Worm (Caenorhabditis elegans) whole organism, L1 larva: ENCODE results near the gene parp-2.

Experiments used
- F16B12.6 ChIP-seq: fragments of 150-350 bp; optimal IDR thresholded peaks from 2 replicates; lab custom pipeline; 2014; ENCODE audit warnings: missing biosample characterization, missing genetic modification characterization
- blmp-1 ChIP-seq: fragments of 150-350 bp; optimal IDR thresholded peaks from 2 replicates; lab custom pipeline; 2014; ENCODE audit warnings: missing biosample characterization, missing genetic modification characterization
- ceh-63 ChIP-seq: fragments of 200-800 bp; sonication (Bioruptor generic); optimal IDR thresholded peaks from 2 replicates; lab custom pipeline; 2018; ENCODE audit warnings: mild to moderate bottlenecking, missing genetic modification characterization, missing compliant biosample characterization
- ces-1 ChIP-seq: fragments of 150-350 bp; optimal IDR thresholded peaks from 2 replicates; lab custom pipeline; 2014; ENCODE audit warnings: missing biosample characterization, missing genetic modification reagents, missing genetic modification characterization
- efl-1 ChIP-seq, 4 experiments: fragments of 150-350 bp; optimal IDR thresholded peaks in 3 of 4; peaks in 1 of 4; 1 replicate in 1 of 4; 2 replicates in 3 of 4; lab custom pipeline; 2014; ENCODE audit warnings: missing biosample characterization in 2 of 4, missing genetic modification characterization in 2 of 4, missing genetic modification reagents in 2 of 4
- elt-2 ChIP-seq: sonication (generic microtip); optimal IDR thresholded peaks from 2 replicates; lab custom pipeline; 2016; ENCODE audit warnings: missing genetic modification characterization, mild to moderate bottlenecking, inconsistent platforms, missing compliant biosample characterization, missing genetic modification reagents
- elt-3 ChIP-seq, 6 experiments: fragments of 150-350 bp in 1 of 6; sonication (generic microtip); optimal IDR thresholded peaks; 2 replicates each; lab custom pipeline; 2017 to 2018; ENCODE audit warnings: missing biosample characterization in 6 of 6, missing genetic modification characterization in 6 of 6, inconsistent platforms in 1 of 6
- fkh-10 ChIP-seq: sonication (generic microtip); optimal IDR thresholded peaks from 2 replicates; lab custom pipeline; 2017; ENCODE audit warnings: missing biosample characterization, missing genetic modification reagents, missing genetic modification characterization
- fkh-8 ChIP-seq: sonication (generic microtip); optimal IDR thresholded peaks from 2 replicates; lab custom pipeline; 2016; ENCODE audit warnings: mild to moderate bottlenecking, missing genetic modification characterization, missing compliant biosample characterization
- grh-1 ChIP-seq: fragments of 200-800 bp; sonication (Bioruptor generic); IDR thresholded peaks from 2 replicates; pipeline ENCODE4 v1.3.6; 2022; ENCODE audit warnings: missing genetic modification reagents, missing genetic modification characterization, missing compliant biosample characterization
- hlh-17 ChIP-seq: fragments of 200-800 bp; sonication (Bioruptor generic); optimal IDR thresholded peaks from 2 replicates; lab custom pipeline; 2018; ENCODE audit warnings: missing genetic modification characterization, mild to moderate bottlenecking, missing compliant biosample characterization, moderate library complexity, borderline replicate concordance
- hpl-2 ChIP-seq: fragments of 150-350 bp; optimal IDR thresholded peaks from 2 replicates; lab custom pipeline; 2014; ENCODE audit warnings: missing biosample characterization, missing genetic modification reagents, missing genetic modification characterization
- lin-13 ChIP-seq: fragments of 150-350 bp; optimal IDR thresholded peaks from 2 replicates; lab custom pipeline; 2014; ENCODE audit warnings: missing biosample characterization, missing genetic modification reagents, missing genetic modification characterization
- lin-14 ChIP-seq: fragments of 200-800 bp; sonication (Bioruptor generic); optimal IDR thresholded peaks from 2 replicates; lab custom pipeline; 2018; ENCODE audit warnings: mild to moderate bottlenecking, missing genetic modification characterization, moderate library complexity, missing compliant biosample characterization
- lin-35 ChIP-seq, 2 experiments: fragments of 150-350 bp; optimal IDR thresholded peaks; 2 replicates each; lab custom pipeline; 2014; ENCODE audit warnings: missing biosample characterization in 2 of 2, missing genetic modification characterization in 2 of 2, missing genetic modification reagents in 2 of 2
- lsy-2 ChIP-seq, 2 experiments: fragments of 150-350 bp; optimal IDR thresholded peaks; 2 replicates each; lab custom pipeline; 2014; ENCODE audit warnings: missing biosample characterization in 2 of 2, missing genetic modification characterization in 2 of 2
- mep-1 ChIP-seq: fragments of 150-350 bp; optimal IDR thresholded peaks from 2 replicates; lab custom pipeline; 2014; ENCODE audit warnings: missing biosample characterization, missing genetic modification characterization
- nhr-11 ChIP-seq: fragments of 150-350 bp; optimal IDR thresholded peaks from 2 replicates; lab custom pipeline; 2014; ENCODE audit warnings: missing biosample characterization, missing genetic modification characterization
- nhr-12 ChIP-seq: sonication (generic microtip); optimal IDR thresholded peaks from 2 replicates; lab custom pipeline; 2017; ENCODE audit warnings: missing biosample characterization, missing genetic modification characterization
- nhr-20 ChIP-seq: sonication (generic microtip); optimal IDR thresholded peaks from 2 replicates; lab custom pipeline; 2016; ENCODE audit warnings: mild to moderate bottlenecking, missing genetic modification characterization, missing compliant biosample characterization
- nhr-71 ChIP-seq: sonication (generic microtip); optimal IDR thresholded peaks from 2 replicates; lab custom pipeline; 2016; ENCODE audit warnings: mild to moderate bottlenecking, missing genetic modification characterization, moderate library complexity, missing compliant biosample characterization
- nhr-85 ChIP-seq: sonication (generic microtip); peaks from one replicate; lab custom pipeline; 2016; ENCODE audit warnings: missing genetic modification characterization, inconsistent platforms, missing compliant biosample characterization
- nhr-90 ChIP-seq: sonication (generic microtip); optimal IDR thresholded peaks from 2 replicates; lab custom pipeline; 2016; ENCODE audit warnings: mild to moderate bottlenecking, missing genetic modification characterization, missing compliant biosample characterization; ENCODE audit not compliant: poor library complexity
- snu-23 ChIP-seq: sonication (generic microtip); optimal IDR thresholded peaks from 2 replicates; lab custom pipeline; 2016; ENCODE audit warnings: missing genetic modification characterization, missing compliant biosample characterization
- tbx-2 ChIP-seq: sonication (generic microtip); optimal IDR thresholded peaks from 2 replicates; lab custom pipeline; 2016; ENCODE audit warnings: missing genetic modification characterization, missing compliant biosample characterization
- tlp-1 ChIP-seq: fragments of 150-350 bp; optimal IDR thresholded peaks from 2 replicates; lab custom pipeline; 2014; ENCODE audit warnings: missing biosample characterization, missing genetic modification characterization
- unc-130 ChIP-seq: fragments of 150-350 bp; optimal IDR thresholded peaks from 2 replicates; lab custom pipeline; 2017; ENCODE audit warnings: missing biosample characterization, missing genetic modification characterization, inconsistent platforms
- vab-15 ChIP-seq: sonication (generic microtip); optimal IDR thresholded peaks from 2 replicates; lab custom pipeline; 2017; ENCODE audit warnings: missing genotype, mild to moderate bottlenecking, missing genetic modification characterization, missing compliant biosample characterization
- xbp-1 ChIP-seq: sonication (generic microtip); optimal IDR thresholded peaks from 2 replicates; lab custom pipeline; 2016; ENCODE audit warnings: missing genetic modification characterization, missing compliant biosample characterization
- zag-1 ChIP-seq: fragments of 150-350 bp; optimal IDR thresholded peaks from 2 replicates; lab custom pipeline; 2014; ENCODE audit warnings: missing biosample characterization, missing genetic modification characterization
- zip-4 ChIP-seq: fragments of 200-800 bp; sonication (Bioruptor generic); optimal IDR thresholded peaks from 2 replicates; lab custom pipeline; 2018; ENCODE audit warnings: mild to moderate bottlenecking, missing genetic modification characterization, moderate library complexity, missing compliant biosample characterization
- ztf-11 ChIP-seq, 2 experiments: sonication (generic microtip); optimal IDR thresholded peaks; 2 replicates each; lab custom pipeline; 2016 to 2017; ENCODE audit warnings: missing genetic modification characterization in 2 of 2, missing biosample characterization in 1 of 2, missing compliant biosample characterization in 1 of 2

The parp-2 gene

DNA sequence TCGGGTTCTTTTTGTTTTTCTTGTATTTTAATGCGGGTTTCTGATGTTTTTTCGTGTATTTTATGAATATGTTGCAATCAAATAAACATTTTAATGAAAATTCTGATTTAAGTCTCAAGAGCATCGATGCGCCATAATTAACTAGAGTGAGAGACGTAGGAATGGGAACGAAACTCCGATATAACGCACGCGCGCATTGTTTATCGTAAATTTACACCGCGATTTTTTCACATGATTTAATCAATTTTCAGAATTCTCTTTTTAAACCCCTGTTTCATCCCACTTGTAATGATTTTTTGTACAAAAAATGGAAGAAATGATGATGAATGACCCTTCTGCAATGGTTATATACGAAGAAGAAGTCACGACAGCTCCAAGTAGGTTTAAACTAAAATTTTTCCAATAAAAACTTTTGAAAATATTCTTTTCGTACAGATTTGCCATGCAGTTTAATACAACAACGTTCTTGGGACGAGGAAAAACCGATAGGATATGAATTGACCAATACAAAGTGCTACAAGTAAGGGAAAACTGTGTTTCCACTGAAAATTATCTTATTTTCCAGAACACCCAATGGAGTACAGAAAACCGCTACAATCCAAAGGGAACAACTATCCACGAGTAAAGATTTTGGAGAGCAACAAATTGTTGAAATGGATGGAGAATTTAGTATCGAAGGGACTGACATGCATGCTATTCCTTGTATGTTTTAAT is 35.2 kb upstream of the parp-2 start, which contains the start of gene zfp-2 (continued):
- no peak for TF ChIP-seq tlp-1 (tag; lab: Kevin White, UChicago)

DNA sequence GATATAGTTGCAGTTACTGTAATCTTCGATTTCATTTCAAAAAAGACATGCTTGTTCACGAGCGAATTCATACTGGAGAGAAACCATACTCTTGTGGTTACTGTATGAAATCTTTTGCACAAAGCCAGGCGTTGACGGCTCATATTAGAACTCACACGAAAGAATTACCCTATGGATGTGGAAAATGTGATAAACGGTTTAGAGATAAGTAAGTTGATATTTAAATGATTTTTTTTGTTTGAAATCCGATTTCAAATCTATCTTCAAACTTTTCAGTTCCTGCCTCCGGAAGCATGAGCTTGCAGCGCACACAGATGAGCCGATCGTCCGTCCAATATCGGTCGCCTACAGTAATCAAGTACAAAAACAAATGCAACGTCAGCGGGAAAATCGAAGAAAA is 33.9 kb upstream of the parp-2 start:
- TF ChIP-seq nhr-90 (tag; lab: Kevin White, UChicago) (no peak), nhr-71 (tag; lab: Kevin White, UChicago) (no peak), hpl-2 (GFP tag; lab: Kevin White, UChicago) (no peak), unc-130 (tag; lab: Kevin White, UChicago) (no peak), xbp-1 (tag; lab: Kevin White, UChicago) (no peak), zag-1 (no peak), lin-13 (GFP tag; lab: Kevin White, UChicago) (no peak), elt-2 (tag; lab: Kevin White, UChicago) (no peak), nhr-12 (no peak), zip-4 (GFP tag; lab: Kevin White, UChicago) (no peak), vab-15 (tag; lab: Kevin White, UChicago) (no peak), F16B12.6 (tag; lab: Kevin White, UChicago) (no peak), ztf-11 (tag; optimal IDR thresholded peaks at IDR 0.05; lab: Kevin White, UChicago) (no peak)

DNA sequence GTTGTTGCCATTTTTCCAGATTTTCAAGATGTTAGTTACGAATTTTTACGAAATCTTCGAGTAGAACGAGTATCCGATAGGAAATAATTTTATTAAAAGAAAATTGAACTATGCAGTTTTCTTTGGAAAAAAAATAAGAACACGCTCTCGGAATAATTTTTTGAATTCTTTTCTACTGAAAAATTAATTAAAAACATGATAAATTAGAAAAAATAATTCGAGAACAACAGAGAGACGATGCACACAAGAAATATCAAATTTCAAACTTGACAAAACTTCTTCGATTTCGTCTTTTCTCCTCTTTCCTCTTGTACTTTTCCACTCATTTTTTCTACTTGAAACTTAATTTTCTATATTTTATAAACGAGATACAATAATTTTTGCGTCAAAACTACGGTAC is 32.9 kb upstream of the parp-2 start, which contains the start of gene F35H8.4:
TSS of gene F35H8.4 (minus strand) at position 101 of the 400 bp plus-strand sequence.
- TF ChIP-seq efl-1 (optimal IDR thresholded peaks at IDR 0.05; lab: Kevin White, UChicago) = no peak
- peak in 1 of 2 experiments; percentile 55 for TF ChIP-seq efl-1 (GFP tag; optimal IDR thresholded peaks at IDR 0.05 in 1 of 2; lab: Kevin White, UChicago)
- TF ChIP-seq ceh-63 (GFP tag; lab: Kevin White, UChicago) = no peak

DNA sequence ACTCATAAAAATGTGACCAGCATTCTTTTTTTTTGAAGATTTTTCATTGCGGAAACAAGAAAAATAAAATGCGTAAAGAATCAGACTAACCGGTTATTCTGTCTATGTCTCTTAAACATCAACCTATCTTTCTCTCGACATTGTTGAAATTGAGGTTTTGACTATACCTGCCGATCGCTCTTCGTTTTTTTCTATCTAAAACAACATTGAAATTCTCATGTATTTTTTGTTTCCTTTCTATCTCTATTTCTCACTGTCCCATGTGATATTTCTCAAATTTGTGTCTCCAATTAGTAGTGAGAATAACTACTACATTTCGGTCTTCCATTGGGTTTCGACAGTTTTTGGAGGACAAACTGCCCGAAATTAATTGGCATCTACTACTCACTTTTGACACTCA is 31.9 kb upstream of the parp-2 start:
- TF ChIP-seq nhr-71 (tag; lab: Kevin White, UChicago) (peak; percentile 47), tbx-2 (peak; percentile 12), blmp-1 (tag; lab: Kevin White, UChicago) (peak; percentile 15), elt-3 (tag; optimal IDR thresholded peaks at IDR 0.05; lab: Kevin White, UChicago) (peak in 2 of 6 experiments; percentile 9 to 34), nhr-20 (tag; lab: Kevin White, UChicago) (peak; percentile 69), fkh-8 (no peak), mep-1 (tag; lab: Kevin White, UChicago) (peak; percentile 47), hpl-2 (GFP tag; lab: Kevin White, UChicago) (no peak), ces-1 (no peak), nhr-11 (tag; lab: Kevin White, UChicago) (no peak), hlh-17 (GFP tag; lab: Kevin White, UChicago) (no peak), lin-14 (GFP tag; lab: Kevin White, UChicago) (peak; percentile 72), lin-35 (GFP tag; optimal IDR thresholded peaks at IDR 0.05; lab: Kevin White, UChicago) (peak in 1 of 2 experiments; percentile 36), fkh-10 (GFP tag; lab: Kevin White, UChicago) (no peak), tlp-1 (tag; lab: Kevin White, UChicago) (no peak), efl-1 (optimal IDR thresholded peaks at IDR 0.05; lab: Kevin White, UChicago) (no peak), efl-1 (GFP tag; optimal IDR thresholded peaks at IDR 0.05 in 1 of 2; lab: Kevin White, UChicago) (peak in 1 of 2 experiments; percentile 56), nhr-85 (tag; lab: Kevin White, UChicago) (peak; percentile 94), grh-1 (GFP tag; lab: Robert Waterston, UW) (peak; percentile 73), snu-23 (GFP tag; lab: Kevin White, UChicago) (peak; percentile 60), lsy-2 (tag; optimal IDR thresholded peaks at IDR 0.05; lab: Kevin White, UChicago) (peak; percentile 22 to 36)
- TF ChIP-seq, all 84 proteins: peak for 13
